Fruit fly (Drosophila melanogaster) whole organism, adult: ENCODE measurements around the gene pum.

Experiments used
- CG11617 ChIP-seq: fragments of 200-800 bp; sonication (Bioruptor generic); optimal IDR thresholded peaks from 2 replicates; lab custom pipeline; 2017; ENCODE audit warnings: mild to moderate bottlenecking, missing biosample characterization, missing genetic modification reagents, missing genetic modification characterization
- CG12768 ChIP-seq: fragments of 200-800 bp; sonication (Bioruptor generic); optimal IDR thresholded peaks from 2 replicates; lab custom pipeline; 2017; ENCODE audit warnings: missing biosample characterization, missing genetic modification characterization, mild to moderate bottlenecking, moderate library complexity, missing genetic modification reagents
- CG14711 ChIP-seq: fragments of 200-800 bp; sonication (Bioruptor generic); optimal IDR thresholded peaks from 2 replicates; lab custom pipeline; 2018; ENCODE audit warnings: missing biosample characterization, mild to moderate bottlenecking, missing genetic modification characterization, moderate library complexity
- CG1620 ChIP-seq: fragments of 200-800 bp; sonication (Bioruptor generic); optimal IDR thresholded peaks from 2 replicates; lab custom pipeline; 2016; ENCODE audit warnings: missing biosample characterization, missing genetic modification characterization
- CG33017 ChIP-seq: fragments of 200-800 bp; sonication (Bioruptor generic); optimal IDR thresholded peaks from 2 replicates; lab custom pipeline; 2018; ENCODE audit warnings: missing biosample characterization, mild to moderate bottlenecking, missing genetic modification characterization, moderate library complexity
- CG5204 ChIP-seq: fragments of 200-800 bp; sonication (Bioruptor generic); optimal IDR thresholded peaks from 2 replicates; lab custom pipeline; 2016; ENCODE audit warnings: missing biosample characterization, missing genetic modification characterization
- CG7045 ChIP-seq: fragments of 200-800 bp; sonication (Bioruptor generic); optimal IDR thresholded peaks from 2 replicates; lab custom pipeline; 2017; ENCODE audit warnings: missing biosample characterization, mild to moderate bottlenecking, missing genetic modification characterization
- CG7101 ChIP-seq: fragments of 200-800 bp; sonication (Bioruptor generic); optimal IDR thresholded peaks from 2 replicates; lab custom pipeline; 2018; ENCODE audit warnings: missing biosample characterization, mild to moderate bottlenecking, missing genetic modification characterization, moderate library complexity
- Clk ChIP-seq: fragments of 200-800 bp; sonication (Bioruptor generic); optimal IDR thresholded peaks from 2 replicates; lab custom pipeline; 2017; ENCODE audit warnings: missing biosample characterization, missing genetic modification characterization
- Crg-1 ChIP-seq: fragments of 200-800 bp; sonication (Bioruptor generic); optimal IDR thresholded peaks from 2 replicates; lab custom pipeline; 2016; ENCODE audit warnings: missing biosample characterization, missing genetic modification characterization
- Hr96 ChIP-seq: fragments of 200-800 bp; sonication (Bioruptor generic); optimal IDR thresholded peaks from 2 replicates; lab custom pipeline; 2016; ENCODE audit warnings: missing biosample characterization, missing genetic modification characterization
- Mnt ChIP-seq: fragments of 200-800 bp; sonication (Bioruptor generic); optimal IDR thresholded peaks from 2 replicates; lab custom pipeline; 2016; ENCODE audit warnings: missing biosample characterization, mild to moderate bottlenecking, missing genetic modification characterization
- bab1 ChIP-seq: fragments of 200-800 bp; sonication (Bioruptor generic); optimal IDR thresholded peaks from 3 replicates; lab custom pipeline; 2019; ENCODE audit warnings: missing biosample characterization, mild to moderate bottlenecking, missing genetic modification characterization, moderate library complexity
- cic ChIP-seq: fragments of 200-800 bp; sonication (Bioruptor generic); optimal IDR thresholded peaks from 2 replicates; lab custom pipeline; 2017; ENCODE audit warnings: missing biosample characterization, mild to moderate bottlenecking, missing genetic modification characterization, moderate library complexity
- cnc ChIP-seq, 2 experiments: fragments of >200 bp; optimal IDR thresholded peaks; 2 replicates each; lab custom pipeline; 2017
- kay ChIP-seq: fragments of 200-800 bp; sonication (Bioruptor generic); peaks from one replicate; lab custom pipeline; 2016; ENCODE audit warnings: missing biosample characterization, missing genetic modification characterization, borderline replicate concordance
- ovo ChIP-seq: fragments of 200-800 bp; sonication (Bioruptor generic); optimal IDR thresholded peaks from 2 replicates; lab custom pipeline; 2016; ENCODE audit warnings: missing biosample characterization, missing genetic modification characterization
- pad ChIP-seq: fragments of 200-800 bp; sonication (Bioruptor generic); optimal IDR thresholded peaks from 3 replicates; lab custom pipeline; 2017; ENCODE audit warnings: missing biosample characterization, missing genetic modification characterization, mild to moderate bottlenecking, moderate library complexity, missing genetic modification reagents
- tj ChIP-seq: fragments of 200-800 bp; sonication (Bioruptor generic); optimal IDR thresholded peaks from 3 replicates; lab custom pipeline; 2017; ENCODE audit warnings: missing biosample characterization, mild to moderate bottlenecking, missing genetic modification characterization, moderate library complexity
- toe ChIP-seq: fragments of 200-800 bp; sonication (Bioruptor generic); optimal IDR thresholded peaks from 2 replicates; lab custom pipeline; 2016; ENCODE audit warnings: missing biosample characterization, missing genetic modification characterization

pum gene

dm6 chr3R:9229075-9229835 lies 8.2 kb downstream of the pum start:
- TF ChIP-seq CG1620: peak; percentile 43
- no peak for TF ChIP-seq CG12768 (GFP tag; lab: Kevin White, UChicago)
- no peak for TF ChIP-seq Hr96
- TF ChIP-seq CG5204 (GFP tag; lab: Kevin White, UChicago): no peak
- no peak for TF ChIP-seq Clk
- peak; percentile 37 for TF ChIP-seq CG33017 (tag; lab: Kevin White, UChicago)
- TF ChIP-seq cnc (optimal IDR thresholded peaks at IDR 0.05; lab: Kevin White, UChicago): no peak
- peak; percentile 38 for TF ChIP-seq Mnt (GFP tag; lab: Kevin White, UChicago)
- peak; percentile 72 for TF ChIP-seq CG7101 (tag; lab: Kevin White, UChicago)
- TF ChIP-seq tj (GFP tag; lab: Kevin White, UChicago): peak; percentile 56
- peak; percentile 34 for TF ChIP-seq kay (GFP tag; lab: Kevin White, UChicago)
- TF ChIP-seq CG11617 (GFP tag; lab: Kevin White, UChicago): peak; percentile 73
- peak; percentile 80 for TF ChIP-seq CG14711
- TF ChIP-seq ovo (GFP tag; lab: Kevin White, UChicago): no peak
- TF ChIP-seq toe: no peak
- peak; percentile 37 for TF ChIP-seq CG7045 (GFP tag; lab: Kevin White, UChicago)
- no peak for TF ChIP-seq cic (GFP tag; lab: Kevin White, UChicago)
- peak; percentile 47 for TF ChIP-seq Crg-1 (GFP tag; lab: Kevin White, UChicago)
- peak; percentile 93 for TF ChIP-seq bab1 (GFP tag; lab: Kevin White, UChicago)
- peak; percentile 98 for TF ChIP-seq pad

dm6 chr3R:9227944-9228343 lies 9.5 kb downstream of the pum start:
- TF ChIP-seq Mnt (GFP tag; lab: Kevin White, UChicago): no peak
- TF ChIP-seq cnc (optimal IDR thresholded peaks at IDR 0.05; lab: Kevin White, UChicago): no peak
- TF ChIP-seq CG1620: no peak
- TF ChIP-seq bab1 (GFP tag; lab: Kevin White, UChicago): no peak
- TF ChIP-seq cic (GFP tag; lab: Kevin White, UChicago): no peak
- no peak for TF ChIP-seq CG7045 (GFP tag; lab: Kevin White, UChicago)
- no peak for TF ChIP-seq Clk
- TF ChIP-seq CG5204 (GFP tag; lab: Kevin White, UChicago): no peak

- peak; percentile 87 for TF ChIP-seq CG33017 (tag; lab: Kevin White, UChicago)
- peak; percentile 85 for TF ChIP-seq CG14711
- peak; percentile 85 for TF ChIP-seq bab1 (GFP tag; lab: Kevin White, UChicago)
- no peak for TF ChIP-seq CG5204 (GFP tag; lab: Kevin White, UChicago)
- peak; percentile 63 for TF ChIP-seq CG7045 (GFP tag; lab: Kevin White, UChicago)
- no peak for TF ChIP-seq toe
- TF ChIP-seq cnc (optimal IDR thresholded peaks at IDR 0.05; lab: Kevin White, UChicago): no peak
- TF ChIP-seq CG11617 (GFP tag; lab: Kevin White, UChicago): peak; percentile 38
- peak; percentile 37 for TF ChIP-seq CG12768 (GFP tag; lab: Kevin White, UChicago)
- TF ChIP-seq Crg-1 (GFP tag; lab: Kevin White, UChicago): peak; percentile 38
- no peak for TF ChIP-seq cic (GFP tag; lab: Kevin White, UChicago)
- TF ChIP-seq pad: no peak
- TF ChIP-seq CG1620: no peak
- peak; percentile 82 for TF ChIP-seq CG7101 (tag; lab: Kevin White, UChicago)
These were observed 10.2 kb downstream of the pum start for dm6 chr3R:9227330-9227729.

dm6 chr3R:9226701-9227313 lies 10.7 kb downstream of the pum start:
- TF ChIP-seq CG5204 (GFP tag; lab: Kevin White, UChicago) (no peak), CG7045 (GFP tag; lab: Kevin White, UChicago) (no peak), pad (peak; percentile 99), CG12768 (GFP tag; lab: Kevin White, UChicago) (no peak), cnc (optimal IDR thresholded peaks at IDR 0.05; lab: Kevin White, UChicago) (no peak), CG14711 (no peak), Mnt (GFP tag; lab: Kevin White, UChicago) (peak; percentile 79), tj (GFP tag; lab: Kevin White, UChicago) (peak; percentile 87), toe (no peak), cic (GFP tag; lab: Kevin White, UChicago) (no peak)

- TF ChIP-seq bab1 (GFP tag; lab: Kevin White, UChicago): no peak
- TF ChIP-seq cnc (optimal IDR thresholded peaks at IDR 0.05; lab: Kevin White, UChicago): no peak
- no peak for TF ChIP-seq Crg-1 (GFP tag; lab: Kevin White, UChicago)
- TF ChIP-seq Hr96: no peak
- TF ChIP-seq CG33017 (tag; lab: Kevin White, UChicago): no peak
- no peak for TF ChIP-seq CG1620
- TF ChIP-seq cic (GFP tag; lab: Kevin White, UChicago): no peak
- no peak for TF ChIP-seq CG12768 (GFP tag; lab: Kevin White, UChicago)
- TF ChIP-seq CG7045 (GFP tag; lab: Kevin White, UChicago): no peak
- no peak for TF ChIP-seq tj (GFP tag; lab: Kevin White, UChicago)
- no peak for TF ChIP-seq Clk
- TF ChIP-seq Mnt (GFP tag; lab: Kevin White, UChicago): no peak
- TF ChIP-seq CG11617 (GFP tag; lab: Kevin White, UChicago): no peak
- no peak for TF ChIP-seq CG7101 (tag; lab: Kevin White, UChicago)
- no peak for TF ChIP-seq pad
- no peak for TF ChIP-seq CG5204 (GFP tag; lab: Kevin White, UChicago)
- TF ChIP-seq ovo (GFP tag; lab: Kevin White, UChicago): no peak
- TF ChIP-seq kay (GFP tag; lab: Kevin White, UChicago): no peak
- no peak for TF ChIP-seq toe
- no peak for TF ChIP-seq CG14711
These were observed 11.3 kb downstream of the pum start for dm6 chr3R:9226146-9226545.
